Fruit fly (Drosophila melanogaster): ENCODE data around the gene mth.

Gene mth

DNA sequence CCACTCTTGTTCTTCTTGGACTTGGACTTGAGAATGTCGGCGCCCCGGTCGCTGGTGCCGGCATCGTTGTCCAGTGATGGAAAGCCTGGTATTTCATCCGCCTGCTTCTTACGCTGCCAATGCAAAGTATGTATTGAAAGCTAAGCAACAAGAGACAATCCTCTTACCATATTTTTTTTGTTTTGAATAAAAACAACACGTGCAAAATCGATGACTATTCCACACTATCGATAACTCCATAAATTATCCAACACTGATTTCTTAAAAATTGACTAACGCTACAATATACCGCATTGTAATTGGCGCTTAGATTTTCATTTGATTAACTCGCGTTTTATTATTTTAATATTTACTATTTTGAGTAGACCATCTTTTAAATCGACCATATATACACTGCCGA is 22.3 kb downstream of the mth start, which contains the start of gene CG32344:
CG32344 (minus strand) TSS at position 235 of the 400 bp plus-strand sequence.
- peak; percentile 25 for TF ChIP-seq Jra (GFP tag; optimal IDR thresholded peaks at IDR 0.05)
- no peak for TF ChIP-seq Dif (GFP tag; optimal IDR thresholded peaks at IDR 0.05; ENCODE audit: partially characterized antibody)
- TF ChIP-seq Myc (optimal IDR thresholded peaks at IDR 0.05): peak; percentile 63
- TF ChIP-seq N (GFP tag; optimal IDR thresholded peaks at IDR 0.05): no peak

DNA sequence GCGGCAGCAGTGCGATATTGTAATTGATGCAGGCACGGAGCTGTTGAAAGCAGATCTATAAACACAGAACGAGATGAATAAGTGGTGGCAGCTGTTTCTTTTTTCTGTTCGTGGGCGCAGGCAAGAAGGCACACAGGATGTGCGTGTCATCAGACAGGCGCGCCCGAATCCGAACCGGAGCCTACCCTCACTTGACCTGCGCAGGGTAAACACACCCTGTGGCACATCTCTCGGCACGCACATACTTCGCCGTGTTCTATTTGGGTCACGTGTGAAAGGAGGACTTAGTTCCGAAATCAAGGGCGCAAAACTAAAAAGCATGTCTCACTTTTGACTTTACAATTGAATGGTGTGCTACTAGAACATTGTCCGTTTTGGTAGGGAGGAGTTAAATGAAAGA is 25.3 kb downstream of the mth start:
- TF ChIP-seq dl (GFP tag; optimal IDR thresholded peaks at IDR 0.05; ENCODE audit: insufficient read depth in 1 of 2, partially characterized antibody in 2 of 2): no peak
- no peak for TF ChIP-seq Rel (GFP tag; optimal IDR thresholded peaks at IDR 0.05)
- TF ChIP-seq Rel (tag; optimal IDR thresholded peaks at IDR 0.05): no peak
- no peak for TF ChIP-seq fru (GFP tag; optimal IDR thresholded peaks at IDR 0.05)
- TF ChIP-seq CG32264 (GFP tag; optimal IDR thresholded peaks at IDR 0.05): no peak
- TF ChIP-seq dsf (GFP tag; optimal IDR thresholded peaks at IDR 0.05; ENCODE audit: borderline replicate concordance): no peak

DNA sequence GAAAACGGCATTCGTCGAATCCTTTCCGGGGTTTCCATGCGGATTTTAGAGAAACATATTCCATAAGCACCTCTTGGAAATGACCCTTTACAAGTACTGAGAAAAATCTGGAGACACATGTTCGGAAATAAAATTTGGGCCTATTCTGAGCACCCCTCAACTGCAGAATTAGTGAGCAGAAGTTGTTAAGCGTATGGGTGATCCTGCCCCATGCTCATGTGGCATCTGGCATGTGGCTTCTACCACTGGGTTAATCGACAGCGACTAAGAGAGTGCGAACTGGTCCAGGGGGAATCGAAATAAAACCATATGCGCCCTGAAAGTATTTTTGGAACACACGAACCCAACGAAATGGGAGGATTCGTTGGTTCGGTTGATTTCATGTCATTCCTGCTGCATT is 26.0 kb downstream of the mth start:
- no peak for TF ChIP-seq psq (GFP tag; optimal IDR thresholded peaks at IDR 0.05)
- TF ChIP-seq sv (GFP tag; optimal IDR thresholded peaks at IDR 0.05): no peak
- no peak for TF ChIP-seq Jra (GFP tag; optimal IDR thresholded peaks at IDR 0.05)
- TF ChIP-seq CrebA (GFP tag; optimal IDR thresholded peaks at IDR 0.05; ENCODE audit: borderline replicate concordance): no peak
- no peak for TF ChIP-seq brk (GFP tag; optimal IDR thresholded peaks at IDR 0.05)
- no peak for TF ChIP-seq Dif (GFP tag; optimal IDR thresholded peaks at IDR 0.05; ENCODE audit: partially characterized antibody)
- no peak for TF ChIP-seq dl (GFP tag; optimal IDR thresholded peaks at IDR 0.05; ENCODE audit: insufficient read depth in 1 of 2, partially characterized antibody in 2 of 2)
- no peak for TF ChIP-seq OdsH (GFP tag; optimal IDR thresholded peaks at IDR 0.05)
- TF ChIP-seq usp (GFP tag; optimal IDR thresholded peaks at IDR 0.05): no peak
- TF ChIP-seq HLH106 (tag; optimal IDR thresholded peaks at IDR 0.05): no peak
- TF ChIP-seq Myc (optimal IDR thresholded peaks at IDR 0.05): no peak
- TF ChIP-seq CG32264 (GFP tag; optimal IDR thresholded peaks at IDR 0.05): no peak
- TF ChIP-seq Hnf4 (GFP tag; optimal IDR thresholded peaks at IDR 0.05): no peak
- TF ChIP-seq dsf (GFP tag; optimal IDR thresholded peaks at IDR 0.05; ENCODE audit: borderline replicate concordance): no peak

DNA sequence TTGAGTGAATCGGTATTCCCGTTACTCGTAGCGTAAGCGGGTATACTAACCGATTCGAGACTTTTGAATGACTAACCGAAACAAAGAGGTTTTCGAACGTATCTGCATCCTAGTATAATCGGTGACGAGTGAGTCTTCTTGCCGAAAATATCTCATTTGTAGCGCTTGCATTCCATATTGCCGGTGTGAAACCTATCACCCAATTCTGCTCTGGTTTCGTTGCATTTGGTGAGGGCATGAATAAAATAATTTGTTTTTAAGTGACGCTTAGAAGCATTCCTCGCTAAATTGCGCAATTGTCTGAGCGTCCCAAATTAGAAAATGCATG is 26.8 kb downstream of the mth start:
- TF ChIP-seq tai (GFP tag; optimal IDR thresholded peaks at IDR 0.05) (no peak), dmrt93B (GFP tag; optimal IDR thresholded peaks at IDR 0.05) (no peak), HLH106 (tag; optimal IDR thresholded peaks at IDR 0.05) (no peak), woc (GFP tag; optimal IDR thresholded peaks at IDR 0.05) (no peak), dsf (GFP tag; optimal IDR thresholded peaks at IDR 0.05; ENCODE audit: borderline replicate concordance) (no peak), sv (GFP tag; optimal IDR thresholded peaks at IDR 0.05) (no peak), Sp1 (GFP tag; optimal IDR thresholded peaks at IDR 0.05) (no peak), Hr83 (GFP tag; optimal IDR thresholded peaks at IDR 0.05; ENCODE audit: poor library complexity, severe bottlenecking) (no peak), Hr78 (GFP tag; optimal IDR thresholded peaks at IDR 0.05) (no peak), rgr (GFP tag; optimal IDR thresholded peaks at IDR 0.05) (no peak), N (GFP tag; optimal IDR thresholded peaks at IDR 0.05) (no peak), OdsH (GFP tag; optimal IDR thresholded peaks at IDR 0.05) (no peak), Mio (GFP tag; optimal IDR thresholded peaks at IDR 0.05) (no peak), fru (GFP tag; optimal IDR thresholded peaks at IDR 0.05) (no peak)

DNA sequence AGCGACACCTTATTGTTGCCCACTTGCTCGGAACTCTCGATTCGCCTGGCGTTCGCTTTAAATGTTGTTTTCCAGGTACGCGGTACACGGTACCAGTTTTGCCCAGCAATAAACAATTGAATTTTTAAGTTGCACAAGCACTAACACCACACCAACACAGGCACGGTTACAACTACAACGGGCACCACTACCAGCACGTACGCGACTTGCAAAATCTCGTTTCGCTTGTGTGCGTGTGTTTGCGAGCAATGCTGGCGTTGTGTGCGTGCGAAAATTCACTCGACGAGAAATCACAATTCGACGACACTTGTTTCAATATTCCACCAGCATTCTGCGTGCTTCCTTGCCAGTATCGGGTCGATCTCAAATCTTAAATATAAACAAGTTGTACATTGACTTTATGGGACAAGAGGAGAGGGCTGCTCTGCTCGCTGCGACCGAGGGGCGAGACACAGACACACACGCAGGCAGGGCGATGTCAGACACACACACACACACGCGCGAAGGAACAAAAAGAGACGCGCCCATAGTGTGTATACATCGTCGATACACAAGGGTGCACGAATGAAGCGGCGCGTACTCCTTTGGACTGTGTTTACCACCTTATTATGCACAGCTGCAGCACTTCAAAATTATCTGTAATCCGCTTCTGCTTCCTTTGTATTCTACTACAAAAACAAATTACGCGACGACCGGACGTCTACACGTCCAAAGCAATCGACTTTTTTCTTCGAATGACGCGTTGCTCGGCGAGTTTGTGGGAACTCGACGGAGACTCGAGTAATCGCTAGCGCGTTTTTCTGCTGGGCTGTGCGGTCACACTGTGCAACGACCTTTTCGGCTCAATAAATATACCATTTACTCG is 27.4 kb downstream of the mth start, which contains the start of gene fwd:
fwd (minus strand) TSS at position 740 of the 865 bp plus-strand sequence.
- TF ChIP-seq rgr (GFP tag; optimal IDR thresholded peaks at IDR 0.05) (peak; percentile 22), N (GFP tag; optimal IDR thresholded peaks at IDR 0.05) (peak; percentile 90), Jra (GFP tag; optimal IDR thresholded peaks at IDR 0.05) (peak; percentile 30), fru (GFP tag; optimal IDR thresholded peaks at IDR 0.05) (peak; percentile 11), Hr78 (GFP tag; optimal IDR thresholded peaks at IDR 0.05) (no peak), Dif (GFP tag; optimal IDR thresholded peaks at IDR 0.05; ENCODE audit: partially characterized antibody) (no peak), Dfd (GFP tag; optimal IDR thresholded peaks at IDR 0.05) (no peak), Rel (GFP tag; optimal IDR thresholded peaks at IDR 0.05) (peak; percentile 31), Rel (tag; optimal IDR thresholded peaks at IDR 0.05) (peak; percentile 34), jim (GFP tag; optimal IDR thresholded peaks at IDR 0.05) (no peak), dmrt93B (GFP tag; optimal IDR thresholded peaks at IDR 0.05) (no peak), foxo (GFP tag; optimal IDR thresholded peaks at IDR 0.05) (peak in 1 of 2 experiments; percentile 9), Abd-B (GFP tag; optimal IDR thresholded peaks at IDR 0.05) (peak; percentile 78), Sp1 (GFP tag; optimal IDR thresholded peaks at IDR 0.05) (peak; percentile 49), sage (GFP tag; optimal IDR thresholded peaks at IDR 0.05) (no peak), brk (GFP tag; optimal IDR thresholded peaks at IDR 0.05) (no peak), GATAd (GFP tag; optimal IDR thresholded peaks at IDR 0.05) (no peak), CG9705 (GFP tag; optimal IDR thresholded peaks at IDR 0.05) (no peak), Myc (optimal IDR thresholded peaks at IDR 0.05) (peak; percentile 66), Vsx2 (GFP tag; optimal IDR thresholded peaks at IDR 0.05; ENCODE audit: partially characterized antibody) (no peak), Hnf4 (GFP tag; optimal IDR thresholded peaks at IDR 0.05) (peak; percentile 22), Hr83 (GFP tag; optimal IDR thresholded peaks at IDR 0.05; ENCODE audit: poor library complexity, severe bottlenecking) (peak; percentile 64), h (GFP tag; optimal IDR thresholded peaks at IDR 0.05) (peak; percentile 31), CrebA (GFP tag; optimal IDR thresholded peaks at IDR 0.05; ENCODE audit: borderline replicate concordance) (no peak), HLH106 (tag; optimal IDR thresholded peaks at IDR 0.05) (peak; percentile 16)
